Worm (Caenorhabditis elegans) whole organism, late embryonic: ENCODE measurements around the gene F55G7.3.

ENCODE experiments used
- ama-1 ChIP-seq: fragments of 150-350 bp; optimal IDR thresholded peaks from 2 replicates; lab custom pipeline; 2014
- ceh-18 ChIP-seq: sonication (generic microtip); optimal IDR thresholded peaks from 2 replicates; lab custom pipeline; 2016; ENCODE audit warnings: missing genetic modification characterization, missing compliant biosample characterization
- ceh-19 ChIP-seq: fragments of 200-800 bp; sonication (Bioruptor generic); optimal IDR thresholded peaks from 2 replicates; lab custom pipeline; 2018; ENCODE audit warnings: mild to moderate bottlenecking, missing genetic modification characterization, missing compliant biosample characterization
- ceh-48 ChIP-seq: sonication (generic microtip); optimal IDR thresholded peaks from 2 replicates; lab custom pipeline; 2016; ENCODE audit warnings: missing genetic modification characterization, inconsistent platforms, missing compliant biosample characterization
- elt-4 ChIP-seq: sonication (generic microtip); optimal IDR thresholded peaks from 2 replicates; lab custom pipeline; 2016; ENCODE audit warnings: missing genetic modification characterization, missing compliant biosample characterization
- madf-2 ChIP-seq: sonication (generic microtip); optimal IDR thresholded peaks from 2 replicates; lab custom pipeline; 2017; ENCODE audit warnings: missing genetic modification characterization, missing compliant biosample characterization
- nhr-232 ChIP-seq: sonication (generic microtip); optimal IDR thresholded peaks from 2 replicates; lab custom pipeline; 2016; ENCODE audit warnings: missing genetic modification characterization, missing compliant biosample characterization
- odd-2 ChIP-seq: sonication (generic microtip); optimal IDR thresholded peaks from 2 replicates; lab custom pipeline; 2017; ENCODE audit warnings: antibody characterized with exemption, mild to moderate bottlenecking, missing genetic modification characterization, missing compliant biosample characterization
- pha-2 ChIP-seq: sonication (generic microtip); optimal IDR thresholded peaks from 2 replicates; lab custom pipeline; 2017; ENCODE audit warnings: mild to moderate bottlenecking, missing genetic modification characterization, missing compliant biosample characterization
- sdc-2 ChIP-seq: sonication (generic microtip); optimal IDR thresholded peaks from 2 replicates; lab custom pipeline; 2016; ENCODE audit warnings: missing genotype, missing genetic modification characterization, missing compliant biosample characterization
- tbx-2 ChIP-seq: sonication (generic microtip); optimal IDR thresholded peaks from 2 replicates; lab custom pipeline; 2016; ENCODE audit warnings: missing genetic modification characterization, missing compliant biosample characterization
- unc-42 ChIP-seq: sonication (generic microtip); optimal IDR thresholded peaks from 2 replicates; lab custom pipeline; 2016; ENCODE audit warnings: missing genotype, missing genetic modification characterization, missing compliant biosample characterization

F55G7.3 gene

DNA sequence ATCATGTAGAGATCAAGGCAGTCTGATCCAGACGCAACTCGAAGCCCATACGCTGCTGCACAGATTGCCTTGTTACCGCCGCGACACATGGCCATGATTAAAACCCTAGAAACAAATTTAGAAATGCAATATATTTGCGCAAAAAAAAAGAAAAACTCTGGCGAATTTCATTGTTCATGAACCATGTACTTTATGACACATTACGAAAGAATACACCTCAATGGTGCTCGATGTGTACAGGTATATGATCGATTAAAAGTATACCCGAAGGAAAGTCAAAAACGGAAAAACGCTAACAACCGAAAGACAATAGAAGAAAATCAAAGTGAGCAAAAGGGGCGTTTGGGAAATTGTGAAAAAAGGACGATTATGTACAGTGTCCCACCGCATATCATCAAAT is 49.5 kb downstream of the F55G7.3 start, which contains the start of gene Y62H9A.8:
TSS of gene Y62H9A.8 (minus strand) at position 101 of the 400 bp plus-strand sequence.
- no peak for TF ChIP-seq sdc-2 (tag; lab: Kevin White, UChicago)
- no peak for TF ChIP-seq unc-42 (tag; lab: Kevin White, UChicago)
- TF ChIP-seq elt-4 (tag; lab: Kevin White, UChicago): no peak
- TF ChIP-seq ceh-19 (GFP tag; lab: Kevin White, UChicago): no peak
- TF ChIP-seq odd-2 (tag; lab: Kevin White, UChicago): no peak
- no peak for TF ChIP-seq ceh-18 (tag; lab: Kevin White, UChicago)
- TF ChIP-seq tbx-2: no peak
- TF ChIP-seq ama-1 (lab: Kevin White, UChicago): no peak
- TF ChIP-seq nhr-232 (tag; lab: Kevin White, UChicago): no peak
- TF ChIP-seq pha-2: no peak
- no peak for TF ChIP-seq madf-2 (tag; lab: Kevin White, UChicago)
- TF ChIP-seq ceh-48 (tag; lab: Kevin White, UChicago): no peak
